Worm (Caenorhabditis elegans): Measurements from ENCODE around the gene F15A4.10.

F15A4.10 gene

ce11 chrII:12457275-12457674 lies 27.7 kb downstream of the F15A4.10 start, which contains the start of gene sre-38:
sre-38 (plus strand) TSS chrII:12457575.
- TF ChIP-seq lin-13 (GFP tag; optimal IDR thresholded peaks at IDR 0.05) (no peak), unc-62 (GFP tag; optimal IDR thresholded peaks at IDR 0.05) (no peak), Y55F3AM.14 (GFP tag; optimal IDR thresholded peaks at IDR 0.05) (no peak), ztf-11 (tag; optimal IDR thresholded peaks at IDR 0.05) (no peak), unc-39 (tag; optimal IDR thresholded peaks at IDR 0.05) (no peak), sem-4 (tag; optimal IDR thresholded peaks at IDR 0.05) (no peak), peb-1 (tag; optimal IDR thresholded peaks at IDR 0.05) (no peak), R02D3.7 (tag; optimal IDR thresholded peaks at IDR 0.05) (no peak), lin-39 (tag; optimal IDR thresholded peaks at IDR 0.05) (no peak), aly-2 (tag; optimal IDR thresholded peaks at IDR 0.05) (no peak), sma-3 (GFP tag; optimal IDR thresholded peaks at IDR 0.05) (no peak), nhr-237 (tag; optimal IDR thresholded peaks at IDR 0.05) (no peak), ceh-16 (tag; optimal IDR thresholded peaks at IDR 0.05) (no peak)

DNA sequence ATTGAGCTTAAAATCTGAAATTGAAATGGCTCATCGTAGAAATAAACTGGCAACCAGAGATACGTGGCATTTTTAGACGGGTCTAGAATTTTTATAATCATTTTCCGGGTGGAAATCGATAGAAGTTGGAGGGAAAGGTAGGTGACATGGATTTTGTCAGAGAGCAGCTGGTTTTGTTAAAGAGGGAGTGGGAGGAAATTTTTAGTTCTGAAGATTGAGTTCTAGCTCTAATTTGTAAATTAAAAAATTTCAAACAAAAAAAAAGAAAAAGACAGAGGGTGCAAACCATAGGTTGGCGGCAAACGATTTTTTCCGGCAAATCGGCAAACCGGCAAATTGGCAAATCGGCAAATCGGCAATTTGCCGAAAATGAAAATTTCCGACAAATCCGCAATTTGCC lies 28.3 kb downstream of the F15A4.10 start, which contains the start of gene sre-32:
Gene sre-32 (minus strand): TSS at position 101 of the 400 bp plus-strand sequence.
- TF ChIP-seq nhr-129 (tag; optimal IDR thresholded peaks at IDR 0.05) (no peak), nhr-6 (tag; optimal IDR thresholded peaks at IDR 0.05) (no peak), lin-39 (tag; optimal IDR thresholded peaks at IDR 0.05) (no peak), nhr-12 (tag; optimal IDR thresholded peaks at IDR 0.05) (no peak), lin-11 (tag; optimal IDR thresholded peaks at IDR 0.05) (no peak), nhr-23 (tag; optimal IDR thresholded peaks at IDR 0.05) (no peak), nhr-21 (tag; optimal IDR thresholded peaks at IDR 0.05) (no peak), sma-9 (GFP tag; optimal IDR thresholded peaks at IDR 0.05) (no peak), sma-9 (tag; optimal IDR thresholded peaks at IDR 0.05) (no peak), peb-1 (tag; optimal IDR thresholded peaks at IDR 0.05) (no peak), nhr-10 (tag; optimal IDR thresholded peaks at IDR 0.05) (no peak), F13H6.1 (tag; optimal IDR thresholded peaks at IDR 0.05) (no peak), Y55F3AM.14 (GFP tag; optimal IDR thresholded peaks at IDR 0.05) (no peak), crh-2 (tag; optimal IDR thresholded peaks at IDR 0.05) (no peak), nhr-77 (tag; optimal IDR thresholded peaks at IDR 0.05) (no peak), ceh-82 (tag; optimal IDR thresholded peaks at IDR 0.05) (no peak)

ce11 chrII:12452754-12453352 lies 32.1 kb downstream of the F15A4.10 start, which contains the start of the genes sre-35 and sre-33:
sre-35 (minus strand) TSS chrII:12452854.
sre-33 (plus strand) TSS chrII:12453302.
- TF ChIP-seq lin-13 (GFP tag; optimal IDR thresholded peaks at IDR 0.05) (no peak), nhr-11 (tag; optimal IDR thresholded peaks at IDR 0.05) (no peak), dmd-4 (tag; optimal IDR thresholded peaks at IDR 0.05) (no peak), aly-2 (tag; optimal IDR thresholded peaks at IDR 0.05) (no peak), Y55F3AM.14 (GFP tag; optimal IDR thresholded peaks at IDR 0.05) (no peak), mab-5 (tag; optimal IDR thresholded peaks at IDR 0.05) (no peak), mdl-1 (tag; optimal IDR thresholded peaks at IDR 0.05) (no peak)

DNA sequence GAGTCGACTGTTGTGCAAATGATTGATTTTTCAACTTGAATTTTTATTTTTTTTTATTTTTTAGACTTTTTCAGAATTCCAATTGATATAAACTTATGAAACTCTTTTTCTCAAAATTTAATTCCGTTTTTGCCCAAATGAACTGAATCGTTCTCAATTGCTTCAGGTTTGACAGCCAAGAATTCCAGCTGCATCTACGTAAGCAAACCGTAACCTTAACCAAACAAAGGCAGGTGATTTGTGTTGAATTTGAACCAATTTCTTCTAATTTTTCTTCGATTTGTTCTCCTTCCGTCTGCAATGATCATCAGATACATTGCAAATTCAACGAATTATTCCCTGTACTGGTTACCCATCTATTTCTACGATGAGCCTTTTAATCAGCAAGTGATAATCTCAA lies 35.1 kb downstream of the F15A4.10 start, which contains the start of gene sre-34:
Gene sre-34 (plus strand): TSS at position 301 of the 400 bp plus-strand sequence.
- no peak for TF ChIP-seq nhr-77 (tag; optimal IDR thresholded peaks at IDR 0.05)

- TF ChIP-seq gmeb-1 (tag; optimal IDR thresholded peaks at IDR 0.05), result no peak
- no peak for TF ChIP-seq nhr-129 (tag; optimal IDR thresholded peaks at IDR 0.05)
- no peak for TF ChIP-seq skn-1 (tag; optimal IDR thresholded peaks at IDR 0.05)
- no peak for TF ChIP-seq fos-1 (tag; optimal IDR thresholded peaks at IDR 0.05)
- TF ChIP-seq nhr-6 (tag; optimal IDR thresholded peaks at IDR 0.05), result no peak
- TF ChIP-seq sma-9 (GFP tag; optimal IDR thresholded peaks at IDR 0.05), result no peak
- TF ChIP-seq sma-9 (tag; optimal IDR thresholded peaks at IDR 0.05), result no peak
- no peak for TF ChIP-seq alr-1 (tag; optimal IDR thresholded peaks at IDR 0.05)
- no peak for TF ChIP-seq ama-1 (optimal IDR thresholded peaks at IDR 0.05)
- no peak for TF ChIP-seq aly-2 (tag; optimal IDR thresholded peaks at IDR 0.05)
- no peak for TF ChIP-seq ztf-1 (GFP tag; conservative IDR thresholded peaks at IDR 0.05)
- no peak for TF ChIP-seq lsy-2 (tag; optimal IDR thresholded peaks at IDR 0.05)
- TF ChIP-seq elt-1 (tag; optimal IDR thresholded peaks at IDR 0.05), result no peak
- no peak for TF ChIP-seq egl-27 (tag; optimal IDR thresholded peaks at IDR 0.05)
- TF ChIP-seq elt-3 (tag; optimal IDR thresholded peaks at IDR 0.05), result no peak
- TF ChIP-seq nhr-23 (tag; optimal IDR thresholded peaks at IDR 0.05), result no peak
- TF ChIP-seq dmd-4 (tag; optimal IDR thresholded peaks at IDR 0.05), result no peak
- TF ChIP-seq nhr-12 (tag; optimal IDR thresholded peaks at IDR 0.05), result no peak
- no peak for TF ChIP-seq blmp-1 (tag; optimal IDR thresholded peaks at IDR 0.05; ENCODE audit: insufficient read depth)
These were observed 36.7 kb downstream of the F15A4.10 start, which contains the start of gene srh-27 for ce11 chrII:12448241-12448640. srh-27 (plus strand) TSS chrII:12448541.

Measured in whole organism, L2 larva.